Worm (Caenorhabditis elegans): Measurements from ENCODE around the gene Y75B8A.28.

DNA sequence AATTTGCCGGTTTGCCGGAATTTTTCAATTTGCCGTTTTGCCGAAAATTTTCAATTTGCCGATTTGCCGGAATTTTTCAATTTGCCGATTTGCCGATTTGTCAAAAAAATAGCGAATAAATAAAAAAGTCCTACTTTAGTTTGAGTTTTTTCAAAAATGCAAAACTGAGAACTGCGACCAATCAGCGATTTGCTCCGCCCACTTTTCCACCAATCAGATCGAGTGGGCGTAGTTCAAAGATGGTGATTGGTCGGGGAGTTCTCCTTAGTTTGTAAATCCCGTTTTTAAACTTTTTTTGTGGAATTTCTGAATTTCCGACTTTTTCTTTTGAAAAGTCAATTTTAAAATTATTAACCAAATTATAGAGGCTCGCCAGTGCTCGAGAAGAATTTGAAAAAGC, 12.4 kb downstream of the Y75B8A.28 start:
- TF ChIP-seq ztf-11 (tag; optimal IDR thresholded peaks at IDR 0.05) = no peak
- TF ChIP-seq lin-13 (tag; optimal IDR thresholded peaks at IDR 0.05) = no peak
- no peak for TF ChIP-seq elt-1 (tag; optimal IDR thresholded peaks at IDR 0.05; ENCODE audit: borderline replicate concordance, insufficient read depth)
- no peak for TF ChIP-seq elt-3 (tag; optimal IDR thresholded peaks at IDR 0.05)
- TF ChIP-seq nhr-28 (tag; optimal IDR thresholded peaks at IDR 0.05) = no peak

All from whole organism, mixed stage, embryonic.